Fruit fly (Drosophila melanogaster): Measurements from ENCODE around the gene CG18598.
A peak's percentile ranks its signal among the peaks of the same experiment; 100 is the strongest.

Gene CG18598

dm6 chr3R:18223434-18223833, 27.5 kb upstream of the CG18598 start, which contains the start of the genes mTerf5 and Non3:
Gene mTerf5, minus strand, starts transcription at chr3R:18223682.
Gene Non3, plus strand, starts transcription at chr3R:18223722.
- peak; percentile 32 for TF ChIP-seq Crg-1 (GFP tag; optimal IDR thresholded peaks at IDR 0.05)
- peak; percentile 61 for TF ChIP-seq CG12768 (GFP tag; optimal IDR thresholded peaks at IDR 0.05)
- TF ChIP-seq cic (GFP tag; optimal IDR thresholded peaks at IDR 0.05), result peak; percentile 6
- peak; percentile 71 for TF ChIP-seq CG14711 (tag; optimal IDR thresholded peaks at IDR 0.05)
- peak; percentile 82 for TF ChIP-seq bab1 (GFP tag; optimal IDR thresholded peaks at IDR 0.05)
- TF ChIP-seq cnc (optimal IDR thresholded peaks at IDR 0.05), result no peak
- peak; percentile 21 for TF ChIP-seq Clk (GFP tag; optimal IDR thresholded peaks at IDR 0.05)
- no peak for TF ChIP-seq kay (GFP tag; ENCODE audit: borderline replicate concordance)
- TF ChIP-seq pad (GFP tag; optimal IDR thresholded peaks at IDR 0.05), result peak; percentile 46
- TF ChIP-seq Hr96 (GFP tag; optimal IDR thresholded peaks at IDR 0.05), result no peak
- TF ChIP-seq CG11617 (GFP tag; optimal IDR thresholded peaks at IDR 0.05), result peak; percentile 80
- peak; percentile 74 for TF ChIP-seq ovo (GFP tag; optimal IDR thresholded peaks at IDR 0.05)
- peak; percentile 64 for TF ChIP-seq CG1620 (GFP tag; optimal IDR thresholded peaks at IDR 0.05)
- no peak for TF ChIP-seq CG5204 (GFP tag; optimal IDR thresholded peaks at IDR 0.05)
- peak; percentile 98 for TF ChIP-seq Mnt (GFP tag; optimal IDR thresholded peaks at IDR 0.05)
- peak; percentile 57 for TF ChIP-seq CG33017 (tag; optimal IDR thresholded peaks at IDR 0.05)
- peak; percentile 51 for TF ChIP-seq tj (GFP tag; optimal IDR thresholded peaks at IDR 0.05)
- TF ChIP-seq toe (GFP tag; optimal IDR thresholded peaks at IDR 0.05), result no peak
- peak; percentile 47 for TF ChIP-seq CG7045 (GFP tag; optimal IDR thresholded peaks at IDR 0.05)
- TF ChIP-seq CG7101 (tag; optimal IDR thresholded peaks at IDR 0.05), result peak; percentile 73

DNA sequence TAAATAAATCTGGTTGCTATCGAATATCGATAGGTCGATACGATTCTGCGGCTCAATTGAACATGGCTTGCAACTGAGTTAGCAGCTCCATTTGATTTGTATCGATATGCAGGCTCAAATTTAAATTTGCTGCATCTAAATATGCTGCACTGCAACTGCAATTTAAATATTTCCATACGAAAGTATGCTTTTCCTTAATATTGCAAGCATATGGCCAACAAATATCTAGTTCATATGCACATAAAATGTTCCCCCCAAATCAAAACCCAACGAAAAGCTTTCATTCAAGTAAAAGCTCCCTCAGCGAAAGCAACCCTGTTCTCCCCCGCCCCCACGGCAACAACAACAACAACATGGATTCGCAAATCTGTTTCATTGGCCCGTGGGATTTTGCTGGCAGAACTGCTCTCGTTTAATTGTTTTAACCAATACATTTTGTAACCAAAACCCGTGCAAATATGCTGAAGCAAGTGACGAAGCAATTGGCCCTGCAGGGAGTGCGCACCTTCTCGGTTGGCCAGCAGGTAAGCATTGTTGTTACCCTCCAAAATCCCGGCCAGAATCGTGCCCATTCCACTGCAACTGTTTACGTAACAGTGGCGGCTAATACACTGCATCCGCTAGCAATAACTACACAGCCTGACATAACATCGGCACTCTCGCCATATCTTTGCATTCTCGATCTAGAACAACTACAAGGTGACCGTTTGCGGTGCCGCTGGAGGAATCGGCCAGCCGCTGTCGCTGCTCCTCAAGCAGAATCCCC, 24.7 kb upstream of the CG18598 start, which contains the start of the genes CG7168 and Mdh2:
CG7168 (minus strand) TSS at position 40 of the 766 bp plus-strand sequence.
Mdh2 (plus strand) TSS at position 354 of the 766 bp plus-strand sequence.
- peak; percentile 35 for TF ChIP-seq bab1 (GFP tag; optimal IDR thresholded peaks at IDR 0.05)
- TF ChIP-seq CG7101 (tag; optimal IDR thresholded peaks at IDR 0.05), result no peak
- no peak for TF ChIP-seq CG5204 (GFP tag; optimal IDR thresholded peaks at IDR 0.05)
- TF ChIP-seq kay (GFP tag; ENCODE audit: borderline replicate concordance), result no peak
- TF ChIP-seq CG14711 (tag; optimal IDR thresholded peaks at IDR 0.05), result peak; percentile 90
- TF ChIP-seq pad (GFP tag; optimal IDR thresholded peaks at IDR 0.05), result peak; percentile 4
- peak; percentile 30 for TF ChIP-seq CG11617 (GFP tag; optimal IDR thresholded peaks at IDR 0.05)
- peak; percentile 28 for TF ChIP-seq tj (GFP tag; optimal IDR thresholded peaks at IDR 0.05)
- peak; percentile 49 for TF ChIP-seq CG12768 (GFP tag; optimal IDR thresholded peaks at IDR 0.05)
- TF ChIP-seq CG7045 (GFP tag; optimal IDR thresholded peaks at IDR 0.05), result no peak
- TF ChIP-seq cnc (optimal IDR thresholded peaks at IDR 0.05), result no peak
- TF ChIP-seq ovo (GFP tag; optimal IDR thresholded peaks at IDR 0.05), result no peak
- peak; percentile 35 for TF ChIP-seq Mnt (GFP tag; optimal IDR thresholded peaks at IDR 0.05)
- no peak for TF ChIP-seq Clk (GFP tag; optimal IDR thresholded peaks at IDR 0.05)

- TF ChIP-seq CG7045 (GFP tag; optimal IDR thresholded peaks at IDR 0.05) (no peak), Clk (GFP tag; optimal IDR thresholded peaks at IDR 0.05) (no peak), Mnt (GFP tag; optimal IDR thresholded peaks at IDR 0.05) (no peak), CG12768 (GFP tag; optimal IDR thresholded peaks at IDR 0.05) (no peak), ovo (GFP tag; optimal IDR thresholded peaks at IDR 0.05) (no peak), toe (GFP tag; optimal IDR thresholded peaks at IDR 0.05) (no peak), bab1 (GFP tag; optimal IDR thresholded peaks at IDR 0.05) (no peak), CG1620 (GFP tag; optimal IDR thresholded peaks at IDR 0.05) (no peak), CG14711 (tag; optimal IDR thresholded peaks at IDR 0.05) (no peak), Crg-1 (GFP tag; optimal IDR thresholded peaks at IDR 0.05) (no peak), kay (GFP tag; ENCODE audit: borderline replicate concordance) (no peak)
These were observed 24.1 kb upstream of the CG18598 start for dm6 chr3R:18226809-18227157.

DNA sequence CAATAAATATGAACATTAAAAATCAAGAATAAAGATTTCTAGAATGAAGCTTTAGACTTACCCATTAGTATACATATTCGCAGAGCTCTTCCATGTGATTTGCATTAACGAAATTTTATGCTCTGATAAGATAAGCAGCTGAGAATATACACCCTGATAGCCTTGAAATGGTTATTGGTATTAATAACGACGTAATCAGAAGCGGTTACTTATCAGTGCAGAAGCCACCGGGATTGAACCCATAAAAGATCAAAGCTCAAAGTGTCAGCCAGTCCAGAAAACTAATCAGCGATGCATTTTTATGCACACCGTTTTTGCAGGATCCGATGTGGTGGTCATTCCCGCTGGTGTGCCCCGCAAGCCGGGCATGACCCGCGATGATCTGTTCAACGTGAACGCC, 23.5 kb upstream of the CG18598 start:
- TF ChIP-seq CG12768 (GFP tag; optimal IDR thresholded peaks at IDR 0.05), result no peak
- no peak for TF ChIP-seq CG1620 (GFP tag; optimal IDR thresholded peaks at IDR 0.05)
- no peak for TF ChIP-seq CG14711 (tag; optimal IDR thresholded peaks at IDR 0.05)
- TF ChIP-seq CG7045 (GFP tag; optimal IDR thresholded peaks at IDR 0.05), result no peak

- TF ChIP-seq cic (GFP tag; optimal IDR thresholded peaks at IDR 0.05) (no peak), Clk (GFP tag; optimal IDR thresholded peaks at IDR 0.05) (no peak), CG33017 (tag; optimal IDR thresholded peaks at IDR 0.05) (no peak), CG12768 (GFP tag; optimal IDR thresholded peaks at IDR 0.05) (peak; percentile 40)
These were observed 22.1 kb upstream of the CG18598 start for dm6 chr3R:18228713-18229222.

dm6 chr3R:18230229-18230628, 20.7 kb upstream of the CG18598 start:
- no peak for TF ChIP-seq tj (GFP tag; optimal IDR thresholded peaks at IDR 0.05)
- TF ChIP-seq cic (GFP tag; optimal IDR thresholded peaks at IDR 0.05), result peak; percentile 16

DNA sequence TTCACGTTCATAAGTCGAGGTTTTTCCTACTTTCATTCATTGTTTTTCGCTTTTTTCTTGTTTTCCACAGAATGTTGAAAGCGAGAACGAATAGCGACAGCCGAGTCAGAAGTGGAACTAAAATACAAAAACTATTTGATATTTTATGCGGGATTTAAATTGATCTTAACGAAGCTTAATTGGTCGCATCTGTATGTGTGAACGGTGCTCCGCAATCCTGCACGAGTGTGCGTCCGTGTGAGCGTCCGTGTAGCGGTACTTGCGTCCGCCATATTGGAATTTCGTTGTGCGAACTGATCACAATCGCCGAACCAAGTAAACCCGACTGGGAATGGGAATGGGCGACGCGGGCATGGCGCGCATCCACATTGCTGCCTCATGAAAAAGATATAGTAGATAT, 18.7 kb upstream of the CG18598 start:
- TF ChIP-seq tj (GFP tag; optimal IDR thresholded peaks at IDR 0.05) (no peak), CG1620 (GFP tag; optimal IDR thresholded peaks at IDR 0.05) (no peak), CG7101 (tag; optimal IDR thresholded peaks at IDR 0.05) (no peak), CG11617 (GFP tag; optimal IDR thresholded peaks at IDR 0.05) (no peak), CG7045 (GFP tag; optimal IDR thresholded peaks at IDR 0.05) (no peak), ovo (GFP tag; optimal IDR thresholded peaks at IDR 0.05) (no peak), cic (GFP tag; optimal IDR thresholded peaks at IDR 0.05) (no peak), CG14711 (tag; optimal IDR thresholded peaks at IDR 0.05) (no peak), toe (GFP tag; optimal IDR thresholded peaks at IDR 0.05) (no peak), Clk (GFP tag; optimal IDR thresholded peaks at IDR 0.05) (no peak), Hr96 (GFP tag; optimal IDR thresholded peaks at IDR 0.05) (no peak), kay (GFP tag; ENCODE audit: borderline replicate concordance) (no peak)
